Worm (Caenorhabditis elegans) whole organism, L2 larva: Measurements from ENCODE around the gene sec-20.
A peak's percentile ranks its signal among the peaks of the same experiment; 100 is the strongest.

Source experiments
- C34F6.9 ChIP-seq: fragments of 150-350 bp; optimal IDR thresholded peaks from 2 replicates; lab custom pipeline; 2014; ENCODE audit warnings: missing biosample characterization, missing genetic modification characterization
- F13H6.1 ChIP-seq: sonication (generic microtip); optimal IDR thresholded peaks from 2 replicates; lab custom pipeline; 2016; ENCODE audit warnings: missing genetic modification characterization, missing compliant biosample characterization
- R02D3.7 ChIP-seq: fragments of 150-350 bp; optimal IDR thresholded peaks from 2 replicates; lab custom pipeline; 2014; ENCODE audit warnings: missing biosample characterization, missing genetic modification characterization
- Y55F3AM.14 ChIP-seq: fragments of 200-800 bp; sonication (Bioruptor generic); optimal IDR thresholded peaks from 2 replicates; lab custom pipeline; 2018; ENCODE audit warnings: mild to moderate bottlenecking, missing genetic modification characterization, missing compliant biosample characterization
- aly-2 ChIP-seq: fragments of 150-350 bp; optimal IDR thresholded peaks from 2 replicates; lab custom pipeline; 2014; ENCODE audit warnings: missing biosample characterization, missing genetic modification characterization
- ama-1 ChIP-seq: fragments of 150-350 bp; optimal IDR thresholded peaks from 2 replicates; lab custom pipeline; 2018; ENCODE audit warnings: inconsistent platforms
- blmp-1 ChIP-seq: sonication (generic microtip); optimal IDR thresholded peaks from 2 replicates; lab custom pipeline; 2017; ENCODE audit warnings: missing genetic modification characterization, mild to moderate bottlenecking, missing compliant biosample characterization, antibody characterized with exemption, moderate library complexity; ENCODE audit not compliant: insufficient read depth
- ceh-82 ChIP-seq: fragments of 150-350 bp; optimal IDR thresholded peaks from 2 replicates; lab custom pipeline; 2014; ENCODE audit warnings: missing biosample characterization, missing genetic modification characterization
- crh-2 ChIP-seq: sonication (generic microtip); optimal IDR thresholded peaks from 2 replicates; lab custom pipeline; 2017; ENCODE audit warnings: missing biosample characterization, missing genetic modification characterization
- dmd-4 ChIP-seq: sonication (generic microtip); optimal IDR thresholded peaks from 2 replicates; lab custom pipeline; 2017; ENCODE audit warnings: missing biosample characterization, missing genetic modification characterization
- egl-27 ChIP-seq: sonication (generic microtip); optimal IDR thresholded peaks from 3 replicates; lab custom pipeline; 2017; ENCODE audit warnings: missing biosample characterization, missing genetic modification reagents, missing genetic modification characterization
- elt-1 ChIP-seq: fragments of 150-350 bp; optimal IDR thresholded peaks from 2 replicates; lab custom pipeline; 2014; ENCODE audit warnings: missing biosample characterization, missing genetic modification characterization
- fos-1 ChIP-seq: fragments of 150-350 bp; optimal IDR thresholded peaks from 2 replicates; lab custom pipeline; 2014; ENCODE audit warnings: missing biosample characterization, missing genetic modification characterization
- gmeb-1 ChIP-seq: fragments of 150-350 bp; optimal IDR thresholded peaks from 2 replicates; lab custom pipeline; 2014; ENCODE audit warnings: missing biosample characterization, missing genetic modification characterization
- lin-11 ChIP-seq: fragments of 150-350 bp; sonication (generic microtip); optimal IDR thresholded peaks from 2 replicates; lab custom pipeline; 2014; ENCODE audit warnings: missing biosample characterization, missing genetic modification characterization, inconsistent platforms, mixed read lengths
- lin-13 ChIP-seq: fragments of 150-350 bp; optimal IDR thresholded peaks from 2 replicates; lab custom pipeline; 2014; ENCODE audit warnings: missing biosample characterization, missing genetic modification reagents, missing genetic modification characterization
- lin-39 ChIP-seq: fragments of 150-350 bp; optimal IDR thresholded peaks from 2 replicates; lab custom pipeline; 2014; ENCODE audit warnings: missing biosample characterization, missing genetic modification reagents, missing genetic modification characterization
- mab-5 ChIP-seq: fragments of 150-350 bp; optimal IDR thresholded peaks from 2 replicates; lab custom pipeline; 2014; ENCODE audit warnings: missing biosample characterization, missing genetic modification characterization
- mbf-1 ChIP-seq: sonication (generic microtip); optimal IDR thresholded peaks from 2 replicates; lab custom pipeline; 2017; ENCODE audit warnings: missing biosample characterization, missing genetic modification characterization
- mdl-1 ChIP-seq, 2 experiments: fragments of 150-350 bp in 1 of 2; sonication (generic microtip) in 1 of 2; optimal IDR thresholded peaks; 2 replicates each; lab custom pipeline; 2017; ENCODE audit warnings: missing biosample characterization in 2 of 2, missing genetic modification characterization in 2 of 2
- nhr-10 ChIP-seq: sonication (generic microtip); optimal IDR thresholded peaks from 2 replicates; lab custom pipeline; 2017; ENCODE audit warnings: missing biosample characterization, missing genetic modification characterization
- nhr-12 ChIP-seq: fragments of 150-350 bp; optimal IDR thresholded peaks from 2 replicates; lab custom pipeline; 2014; ENCODE audit warnings: missing biosample characterization, missing genetic modification characterization
- nhr-129 ChIP-seq: fragments of 150-350 bp; optimal IDR thresholded peaks from 2 replicates; lab custom pipeline; 2014; ENCODE audit warnings: missing biosample characterization, missing genetic modification characterization
- nhr-21 ChIP-seq: fragments of 150-350 bp; optimal IDR thresholded peaks from 2 replicates; lab custom pipeline; 2014; ENCODE audit warnings: missing biosample characterization, missing genetic modification characterization
- nhr-23 ChIP-seq: fragments of 150-350 bp; optimal IDR thresholded peaks from 2 replicates; lab custom pipeline; 2014; ENCODE audit warnings: missing biosample characterization, missing genetic modification reagents, missing genetic modification characterization
- nhr-77 ChIP-seq: fragments of 150-350 bp; optimal IDR thresholded peaks from 2 replicates; lab custom pipeline; 2014; ENCODE audit warnings: missing biosample characterization, missing genetic modification characterization
- peb-1 ChIP-seq: fragments of 150-350 bp; optimal IDR thresholded peaks from 2 replicates; lab custom pipeline; 2014; ENCODE audit warnings: missing biosample characterization, missing genetic modification characterization
- skn-1 ChIP-seq: sonication (generic microtip); optimal IDR thresholded peaks from 2 replicates; lab custom pipeline; 2017; ENCODE audit warnings: missing biosample characterization, missing genetic modification characterization
- sma-3 ChIP-seq: sonication (generic microtip); optimal IDR thresholded peaks from 2 replicates; lab custom pipeline; 2016; ENCODE audit warnings: missing genetic modification reagents, missing genetic modification characterization, missing compliant biosample characterization
- unc-39 ChIP-seq: fragments of 150-350 bp; optimal IDR thresholded peaks from 2 replicates; lab custom pipeline; 2014; ENCODE audit warnings: missing biosample characterization, missing genetic modification characterization
- unc-62 ChIP-seq: fragments of 150-350 bp; optimal IDR thresholded peaks from 2 replicates; lab custom pipeline; 2014; ENCODE audit warnings: missing biosample characterization, missing genetic modification reagents, missing genetic modification characterization
- ztf-1 ChIP-seq: fragments of 200-800 bp; sonication (Bioruptor generic); conservative IDR thresholded peaks from 2 replicates; pipeline ENCODE4 v1.3.6; 2022; ENCODE audit warnings: missing genetic modification characterization, missing compliant biosample characterization
- ztf-4 ChIP-seq: fragments of 150-350 bp; optimal IDR thresholded peaks from 2 replicates; lab custom pipeline; 2014; ENCODE audit warnings: missing biosample characterization, missing genetic modification characterization

Gene sec-20

ce11 chrIII:171617-172016 lies 20.3 kb upstream of the sec-20 start, which contains the start of the genes F40G9.9 and F40G9.12:
TSS of gene F40G9.9 (minus strand) at chrIII:171717.
TSS of gene F40G9.12 (plus strand) at chrIII:171847.
- no peak for TF ChIP-seq mab-5 (tag; lab: Kevin White, UChicago)
- no peak for TF ChIP-seq elt-1 (tag; lab: Kevin White, UChicago)
- no peak for TF ChIP-seq R02D3.7 (tag; lab: Kevin White, UChicago)
- no peak for TF ChIP-seq ztf-4
- TF ChIP-seq C34F6.9 (tag; lab: Kevin White, UChicago): no peak
- TF ChIP-seq fos-1 (tag; lab: Kevin White, UChicago): no peak
- TF ChIP-seq nhr-23 (tag; lab: Kevin White, UChicago): no peak
- no peak for TF ChIP-seq unc-62 (GFP tag; lab: Kevin White, UChicago)
- no peak for TF ChIP-seq nhr-77 (tag; lab: Kevin White, UChicago)
- no peak for TF ChIP-seq egl-27 (tag; lab: Kevin White, UChicago)

ce11 chrIII:173501-173900 lies 18.4 kb upstream of the sec-20 start, which contains the start of gene F40G9.19:
TSS of gene F40G9.19 (plus strand) at chrIII:173801.
- TF ChIP-seq lin-39 (tag; lab: Kevin White, UChicago): no peak
- no peak for TF ChIP-seq crh-2
- TF ChIP-seq sma-3 (GFP tag; lab: Kevin White, UChicago): no peak
- TF ChIP-seq dmd-4 (tag; lab: Kevin White, UChicago): no peak
- no peak for TF ChIP-seq nhr-10 (tag; lab: Kevin White, UChicago)
- TF ChIP-seq unc-39: no peak
- TF ChIP-seq nhr-23 (tag; lab: Kevin White, UChicago): no peak
- no peak for TF ChIP-seq ztf-4
- TF ChIP-seq nhr-129 (tag; lab: Kevin White, UChicago): no peak
- no peak for TF ChIP-seq lin-13 (GFP tag; lab: Kevin White, UChicago)
- TF ChIP-seq peb-1 (tag; lab: Kevin White, UChicago): no peak

ce11 chrIII:175733-176132 lies 16.2 kb upstream of the sec-20 start, which contains the start of gene clec-148:
TSS of gene clec-148 (minus strand) at chrIII:175833.
- TF ChIP-seq gmeb-1 (no peak), nhr-77 (tag; lab: Kevin White, UChicago) (no peak), fos-1 (tag; lab: Kevin White, UChicago) (peak; percentile 53)

- TF ChIP-seq ceh-82 (tag; lab: Kevin White, UChicago): no peak
- TF ChIP-seq nhr-12 (tag; lab: Kevin White, UChicago): no peak
- no peak for TF ChIP-seq nhr-10 (tag; lab: Kevin White, UChicago)
- no peak for TF ChIP-seq Y55F3AM.14
- TF ChIP-seq blmp-1 (tag; lab: Kevin White, UChicago): no peak
- TF ChIP-seq mdl-1 (tag; optimal IDR thresholded peaks at IDR 0.05; lab: Kevin White, UChicago): no peak
- TF ChIP-seq nhr-21 (tag; lab: Kevin White, UChicago): no peak
- no peak for TF ChIP-seq ama-1
- TF ChIP-seq lin-13 (GFP tag; lab: Kevin White, UChicago): no peak
- TF ChIP-seq peb-1 (tag; lab: Kevin White, UChicago): no peak
- no peak for TF ChIP-seq nhr-129 (tag; lab: Kevin White, UChicago)
- TF ChIP-seq F13H6.1 (tag; lab: Kevin White, UChicago): no peak
- no peak for TF ChIP-seq mbf-1 (tag; lab: Kevin White, UChicago)
- TF ChIP-seq mab-5 (tag; lab: Kevin White, UChicago): no peak
- no peak for TF ChIP-seq skn-1 (tag; lab: Kevin White, UChicago)
- TF ChIP-seq aly-2 (tag; lab: Kevin White, UChicago): no peak
- TF ChIP-seq ztf-1 (GFP tag; lab: Robert Waterston, UW): no peak
- no peak for TF ChIP-seq lin-11 (tag; lab: Kevin White, UChicago)
- TF ChIP-seq unc-39: no peak
Measured at ce11 chrIII:177715-178114, 14.2 kb upstream of the sec-20 start, which contains the start of gene F40G9.14. TSS of gene F40G9.14 (minus strand) at chrIII:177815.

ce11 chrIII:178126-178525 lies 13.8 kb upstream of the sec-20 start:
- TF ChIP-seq nhr-21 (tag; lab: Kevin White, UChicago) (no peak), F13H6.1 (tag; lab: Kevin White, UChicago) (no peak), mab-5 (tag; lab: Kevin White, UChicago) (no peak), lin-39 (tag; lab: Kevin White, UChicago) (no peak), elt-1 (tag; lab: Kevin White, UChicago) (no peak), mbf-1 (tag; lab: Kevin White, UChicago) (no peak)
